Fruit fly (Drosophila melanogaster) Kc167 (cell line): ENCODE results near the gene CG32814.

Experiments
- Myc ChIP-seq: fragments of >200 bp; optimal IDR thresholded peaks from 2 replicates; lab custom pipeline; 2017; ENCODE audit warnings: missing external identifiers
- psq ChIP-seq: fragments of >200 bp; optimal IDR thresholded peaks from 2 replicates; lab custom pipeline; 2017; ENCODE audit warnings: missing external identifiers
- ttk ChIP-seq: sonication (Bioruptor generic); optimal IDR thresholded peaks from 2 replicates; lab custom pipeline; 2017; ENCODE audit warnings: missing external identifiers

- TF ChIP-seq Myc, result no peak
- TF ChIP-seq psq (lab: Kevin White, UChicago), result no peak
- TF ChIP-seq ttk (lab: Kevin White, UChicago), result no peak
These were observed at the start of gene CG32814, which contains the start of the genes CG11638 and CG3021 for dm6 chrX:1026511-1026910.
